Worm (Caenorhabditis elegans): ENCODE measurements around the gene clec-126.

The clec-126 gene

ce11 chrII:3518961-3519544, at the start of gene clec-126 (continued):
- peak; percentile 73; the same call in 1 of the 2 replicates for TF ChIP-seq D1046.2 (GFP tag; IDR thresholded peaks at IDR 0.05)
- peak; percentile 38 for TF ChIP-seq spr-3 (GFP tag; optimal IDR thresholded peaks at IDR 0.05)
- peak; percentile 48 for TF ChIP-seq F10B5.3 (tag; optimal IDR thresholded peaks at IDR 0.05)
- TF ChIP-seq vab-7 (GFP tag; IDR thresholded peaks at IDR 0.05): peak; percentile 80
- peak; percentile 54 for TF ChIP-seq nhr-28 (tag; optimal IDR thresholded peaks at IDR 0.05)
- no peak for TF ChIP-seq daf-12 (tag; optimal IDR thresholded peaks at IDR 0.05)
- peak; percentile 65 for TF ChIP-seq zip-2 (tag; optimal IDR thresholded peaks at IDR 0.05)
- TF ChIP-seq mes-2 (tag; optimal IDR thresholded peaks at IDR 0.05; ENCODE audit: poor library complexity, severe bottlenecking): peak; percentile 58
- no peak for TF ChIP-seq ceh-82 (tag; optimal IDR thresholded peaks at IDR 0.05)
- peak; percentile 65 for TF ChIP-seq F49E8.2 (tag; optimal IDR thresholded peaks at IDR 0.05; ENCODE audit: borderline replicate concordance)
- TF ChIP-seq mdl-1 (tag; optimal IDR thresholded peaks at IDR 0.05): peak in 1 of 2 experiments; percentile 11
- no peak; the same call in 1 of the 2 replicates for TF ChIP-seq nhr-42 (GFP tag; IDR thresholded peaks at IDR 0.05)
- no peak for TF ChIP-seq ama-1 (optimal IDR thresholded peaks at IDR 0.05)
- TF ChIP-seq saeg-2 (GFP tag; IDR thresholded peaks at IDR 0.05): no peak
- peak; percentile 98 for TF ChIP-seq aha-1 (tag)
- TF ChIP-seq snpc-4 (tag; optimal IDR thresholded peaks at IDR 0.05): peak; percentile 12
- TF ChIP-seq Y5F2A.4 (GFP tag; optimal IDR thresholded peaks at IDR 0.05): peak; percentile 71
- TF ChIP-seq lir-3 (tag; optimal IDR thresholded peaks at IDR 0.05): peak; percentile 74
- no peak for TF ChIP-seq nhr-76 (tag; optimal IDR thresholded peaks at IDR 0.05)
- no peak for TF ChIP-seq unc-39 (tag; optimal IDR thresholded peaks at IDR 0.05)
- peak; percentile 74 for TF ChIP-seq nhr-77 (tag; optimal IDR thresholded peaks at IDR 0.05)
- TF ChIP-seq ceh-62 (tag; optimal IDR thresholded peaks at IDR 0.05): no peak
- TF ChIP-seq ZK546.5 (tag; optimal IDR thresholded peaks at IDR 0.05): no peak
- peak; percentile 43; the same call in 1 of the 2 replicates for TF ChIP-seq set-16 (GFP tag; IDR thresholded peaks at IDR 0.05)
- TF ChIP-seq lin-29 (GFP tag; IDR thresholded peaks at IDR 0.05): 0 out of 2 replicates have a peak, but pooled peaks have one; percentile 10
- no peak for TF ChIP-seq T20F7.1 (GFP tag; optimal IDR thresholded peaks at IDR 0.05)
- peak; percentile 31; the same call in 1 of the 2 replicates for TF ChIP-seq arid-1 (GFP tag; conservative IDR thresholded peaks at IDR 0.05)
- no peak for TF ChIP-seq daf-8 (GFP tag; IDR thresholded peaks at IDR 0.05)
- peak; percentile 30 for TF ChIP-seq fkh-10 (GFP tag; optimal IDR thresholded peaks at IDR 0.05)
- TF ChIP-seq ceh-44 (GFP tag; IDR thresholded peaks at IDR 0.05): peak; percentile 51; the same call in 1 of the 2 replicates
- TF ChIP-seq Y105C5A.15 (GFP tag; IDR thresholded peaks at IDR 0.05): peak; percentile 31; the same call in 1 of the 2 replicates
- TF ChIP-seq mdt-29 (GFP tag; IDR thresholded peaks at IDR 0.05): 0 out of 2 replicates have a peak, but pooled peaks have one; percentile 63
- TF ChIP-seq lin-13 (GFP tag; optimal IDR thresholded peaks at IDR 0.05): peak; percentile 91
- TF ChIP-seq zip-11 (GFP tag; IDR thresholded peaks at IDR 0.05): 0 out of 2 replicates have a peak, but pooled peaks have one; percentile 9
- TF ChIP-seq rbr-2 (tag; optimal IDR thresholded peaks at IDR 0.05): peak; percentile 83
- no peak; the same call in 1 of the 2 replicates for TF ChIP-seq Y75B8A.6 (GFP tag; IDR thresholded peaks at IDR 0.05)
- TF ChIP-seq Y48G9A.11 (GFP tag; IDR thresholded peaks at IDR 0.05): peak; percentile 73
- no peak for TF ChIP-seq fos-1 (tag; optimal IDR thresholded peaks at IDR 0.05)
- peak; percentile 84 for TF ChIP-seq hmg-1.1 (GFP tag; IDR thresholded peaks at IDR 0.05)
- TF ChIP-seq mxl-2 (GFP tag; conservative IDR thresholded peaks at IDR 0.05): 0 out of 2 replicates have a peak, but pooled peaks have one; percentile 12
- peak; percentile 78 for TF ChIP-seq dmd-9 (GFP tag; IDR thresholded peaks at IDR 0.05)
- no peak for TF ChIP-seq nhr-237 (tag; optimal IDR thresholded peaks at IDR 0.05)
- peak; percentile 85 to 94 for TF ChIP-seq daf-16 (GFP tag; optimal IDR thresholded peaks at IDR 0.05)
- TF ChIP-seq daf-16 (tag; optimal IDR thresholded peaks at IDR 0.05): peak; percentile 96
- peak; percentile 27 to 85 for TF ChIP-seq lsy-2 (tag; optimal IDR thresholded peaks at IDR 0.05)
- TF ChIP-seq dpl-1 (GFP tag; optimal IDR thresholded peaks at IDR 0.05): peak; percentile 47
- no peak for TF ChIP-seq ces-1 (GFP tag; optimal IDR thresholded peaks at IDR 0.05)
- TF ChIP-seq nhr-25 (tag; optimal IDR thresholded peaks at IDR 0.05; ENCODE audit: borderline replicate concordance, insufficient read depth): no peak
- peak; percentile 64 for TF ChIP-seq dmd-6 (GFP tag; IDR thresholded peaks at IDR 0.05)
- TF ChIP-seq F44E2.7 (GFP tag; IDR thresholded peaks at IDR 0.05): no peak
- no peak; the same call in 1 of the 2 replicates for TF ChIP-seq php-3 (GFP tag; IDR thresholded peaks at IDR 0.05)

Data from whole organism, L4 larva.